Worm (Caenorhabditis elegans) whole organism, late embryonic: ENCODE measurements around the gene C50F7.3.
A peak's percentile ranks its signal among the peaks of the same experiment; 100 is the strongest.

Experiments used
- C08G9.2 ChIP-seq: sonication (generic microtip); optimal IDR thresholded peaks from 2 replicates; lab custom pipeline; 2016; ENCODE audit warnings: mild to moderate bottlenecking, missing genetic modification characterization, moderate library complexity, missing compliant biosample characterization
- F13H6.1 ChIP-seq: sonication (generic microtip); optimal IDR thresholded peaks from 2 replicates; lab custom pipeline; 2016; ENCODE audit warnings: missing genetic modification characterization, missing compliant biosample characterization
- K02D7.2 ChIP-seq: sonication (generic microtip); optimal IDR thresholded peaks from 2 replicates; lab custom pipeline; 2017; ENCODE audit warnings: mild to moderate bottlenecking, missing genetic modification characterization, missing compliant biosample characterization
- K09A11.1 ChIP-seq: sonication (generic microtip); optimal IDR thresholded peaks from 2 replicates; lab custom pipeline; 2017; ENCODE audit warnings: antibody characterized with exemption, mild to moderate bottlenecking, missing genetic modification characterization, missing compliant biosample characterization; ENCODE audit not compliant: insufficient read depth
- T23F11.4 ChIP-seq: fragments of 200-800 bp; sonication (Bioruptor generic); optimal IDR thresholded peaks from 2 replicates; lab custom pipeline; 2018; ENCODE audit warnings: mild to moderate bottlenecking, missing genetic modification characterization, missing compliant biosample characterization
- ahr-1 ChIP-seq: sonication (generic microtip); optimal IDR thresholded peaks from 2 replicates; lab custom pipeline; 2016; ENCODE audit warnings: missing genetic modification characterization, missing compliant biosample characterization
- ceh-14 ChIP-seq: sonication (generic microtip); optimal IDR thresholded peaks from 2 replicates; lab custom pipeline; 2016; ENCODE audit warnings: missing genotype, missing genetic modification characterization, missing compliant biosample characterization
- ceh-18 ChIP-seq: sonication (generic microtip); optimal IDR thresholded peaks from 2 replicates; lab custom pipeline; 2016; ENCODE audit warnings: missing genetic modification characterization, missing compliant biosample characterization
- ceh-19 ChIP-seq: fragments of 200-800 bp; sonication (Bioruptor generic); optimal IDR thresholded peaks from 2 replicates; lab custom pipeline; 2018; ENCODE audit warnings: mild to moderate bottlenecking, missing genetic modification characterization, missing compliant biosample characterization
- ceh-2 ChIP-seq: sonication (generic microtip); optimal IDR thresholded peaks from 2 replicates; lab custom pipeline; 2016; ENCODE audit warnings: missing genotype, missing genetic modification characterization, missing compliant biosample characterization
- ceh-22 ChIP-seq: sonication (generic microtip); optimal IDR thresholded peaks from 2 replicates; lab custom pipeline; 2017; ENCODE audit warnings: missing biosample characterization, missing genetic modification characterization
- ceh-31 ChIP-seq: sonication (generic microtip); optimal IDR thresholded peaks from 2 replicates; lab custom pipeline; 2016; ENCODE audit warnings: missing genetic modification characterization, missing compliant biosample characterization
- ceh-34 ChIP-seq: sonication (generic microtip); optimal IDR thresholded peaks from 2 replicates; lab custom pipeline; 2016; ENCODE audit warnings: mild to moderate bottlenecking, missing genetic modification characterization, missing compliant biosample characterization
- ceh-45 ChIP-seq: fragments of 200-800 bp; sonication (Bioruptor generic); IDR thresholded peaks from 2 replicates; pipeline ENCODE4 v1.3.6; 2022; ENCODE audit warnings: missing genetic modification reagents, missing genetic modification characterization, missing compliant biosample characterization
- ceh-9 ChIP-seq: sonication (generic microtip); optimal IDR thresholded peaks from 2 replicates; lab custom pipeline; 2016; ENCODE audit warnings: mild to moderate bottlenecking, missing genetic modification characterization, inconsistent platforms, missing compliant biosample characterization
- che-1 ChIP-seq: sonication (generic microtip); optimal IDR thresholded peaks from 2 replicates; lab custom pipeline; 2016; ENCODE audit warnings: mild to moderate bottlenecking, missing genetic modification characterization, missing compliant biosample characterization
- elt-2 ChIP-seq: sonication (generic microtip); optimal IDR thresholded peaks from 2 replicates; lab custom pipeline; 2016; ENCODE audit warnings: missing genetic modification reagents, missing genetic modification characterization, missing compliant biosample characterization
- elt-4 ChIP-seq: sonication (generic microtip); optimal IDR thresholded peaks from 2 replicates; lab custom pipeline; 2016; ENCODE audit warnings: missing genetic modification characterization, missing compliant biosample characterization
- fkh-10 ChIP-seq: fragments of 150-350 bp; optimal IDR thresholded peaks from 2 replicates; lab custom pipeline; 2014; ENCODE audit warnings: missing biosample characterization, missing genetic modification reagents, missing genetic modification characterization
- fkh-6 ChIP-seq: sonication (generic microtip); optimal IDR thresholded peaks from 2 replicates; lab custom pipeline; 2016; ENCODE audit warnings: missing genetic modification characterization, missing compliant biosample characterization
- hlh-13 ChIP-seq: fragments of 200-800 bp; sonication (Bioruptor generic); optimal IDR thresholded peaks from 2 replicates; lab custom pipeline; 2018; ENCODE audit warnings: mild to moderate bottlenecking, missing genetic modification characterization, missing compliant biosample characterization
- hlh-6 ChIP-seq: sonication (generic microtip); optimal IDR thresholded peaks from 2 replicates; lab custom pipeline; 2016; ENCODE audit warnings: missing genotype, missing genetic modification characterization, missing compliant biosample characterization
- hlh-8 ChIP-seq: sonication (generic microtip); optimal IDR thresholded peaks from 2 replicates; lab custom pipeline; 2016; ENCODE audit warnings: missing genotype, missing genetic modification characterization, missing compliant biosample characterization
- lim-6 ChIP-seq: sonication (generic microtip); optimal IDR thresholded peaks from 2 replicates; lab custom pipeline; 2016; ENCODE audit warnings: missing genetic modification characterization, missing compliant biosample characterization
- lin-11 ChIP-seq: fragments of 200-800 bp; sonication (Bioruptor generic); optimal IDR thresholded peaks from 2 replicates; lab custom pipeline; 2018; ENCODE audit warnings: mild to moderate bottlenecking, missing genetic modification characterization, missing compliant biosample characterization
- madf-2 ChIP-seq: sonication (generic microtip); optimal IDR thresholded peaks from 2 replicates; lab custom pipeline; 2017; ENCODE audit warnings: missing genetic modification characterization, missing compliant biosample characterization
- nfya-1 ChIP-seq: sonication (generic microtip); optimal IDR thresholded peaks from 2 replicates; lab custom pipeline; 2017; ENCODE audit warnings: missing genetic modification characterization, mild to moderate bottlenecking, missing compliant biosample characterization, antibody characterized with exemption, moderate library complexity
- nhr-11 ChIP-seq: fragments of 150-350 bp; optimal IDR thresholded peaks from 2 replicates; lab custom pipeline; 2014; ENCODE audit warnings: missing biosample characterization, missing genetic modification characterization
- odd-2 ChIP-seq: sonication (generic microtip); optimal IDR thresholded peaks from 2 replicates; lab custom pipeline; 2017; ENCODE audit warnings: antibody characterized with exemption, mild to moderate bottlenecking, missing genetic modification characterization, missing compliant biosample characterization
- pat-9 ChIP-seq: fragments of 200-800 bp; sonication (Bioruptor generic); optimal IDR thresholded peaks from 2 replicates; lab custom pipeline; 2018; ENCODE audit warnings: mild to moderate bottlenecking, missing genetic modification characterization, moderate library complexity, missing compliant biosample characterization
- pax-1 ChIP-seq: fragments of 150-350 bp; optimal IDR thresholded peaks from 2 replicates; lab custom pipeline; 2014; ENCODE audit warnings: missing biosample characterization, missing genetic modification characterization
- pros-1 ChIP-seq: fragments of 150-350 bp; optimal IDR thresholded peaks from 2 replicates; lab custom pipeline; 2014; ENCODE audit warnings: missing biosample characterization, missing genetic modification reagents, missing genetic modification characterization
- ref-2 ChIP-seq: sonication (generic microtip); optimal IDR thresholded peaks from 2 replicates; lab custom pipeline; 2016; ENCODE audit warnings: missing genetic modification characterization, missing compliant biosample characterization
- sdc-2 ChIP-seq: sonication (generic microtip); optimal IDR thresholded peaks from 2 replicates; lab custom pipeline; 2016; ENCODE audit warnings: missing genotype, missing genetic modification characterization, missing compliant biosample characterization
- syd-9 ChIP-seq: sonication (generic microtip); optimal IDR thresholded peaks from 2 replicates; lab custom pipeline; 2016; ENCODE audit warnings: mild to moderate bottlenecking, missing genetic modification characterization, moderate library complexity, missing compliant biosample characterization
- tbx-2 ChIP-seq: sonication (generic microtip); optimal IDR thresholded peaks from 2 replicates; lab custom pipeline; 2016; ENCODE audit warnings: missing genetic modification characterization, missing compliant biosample characterization
- tbx-7 ChIP-seq: sonication (generic microtip); optimal IDR thresholded peaks from 2 replicates; lab custom pipeline; 2016; ENCODE audit warnings: missing genotype, missing genetic modification characterization, missing compliant biosample characterization
- unc-3 ChIP-seq, 2 experiments: fragments of 200-800 bp in 1 of 2; sonication (Bioruptor generic) in 1 of 2; sonication (generic microtip) in 1 of 2; conservative IDR thresholded peaks in 1 of 2; optimal IDR thresholded peaks in 1 of 2; 2 replicates each; pipeline versions ENCODE4 v1.3.6 to Lab custom; 2016 to 2022; ENCODE audit warnings: missing compliant biosample characterization in 2 of 2, missing genetic modification characterization in 2 of 2, missing genetic modification reagents in 1 of 2
- unc-42 ChIP-seq: sonication (generic microtip); optimal IDR thresholded peaks from 2 replicates; lab custom pipeline; 2016; ENCODE audit warnings: missing genotype, missing genetic modification characterization, missing compliant biosample characterization
- zip-5 ChIP-seq: sonication (generic microtip); optimal IDR thresholded peaks from 2 replicates; lab custom pipeline; 2016; ENCODE audit warnings: missing genetic modification characterization, missing compliant biosample characterization

The C50F7.3 gene

DNA sequence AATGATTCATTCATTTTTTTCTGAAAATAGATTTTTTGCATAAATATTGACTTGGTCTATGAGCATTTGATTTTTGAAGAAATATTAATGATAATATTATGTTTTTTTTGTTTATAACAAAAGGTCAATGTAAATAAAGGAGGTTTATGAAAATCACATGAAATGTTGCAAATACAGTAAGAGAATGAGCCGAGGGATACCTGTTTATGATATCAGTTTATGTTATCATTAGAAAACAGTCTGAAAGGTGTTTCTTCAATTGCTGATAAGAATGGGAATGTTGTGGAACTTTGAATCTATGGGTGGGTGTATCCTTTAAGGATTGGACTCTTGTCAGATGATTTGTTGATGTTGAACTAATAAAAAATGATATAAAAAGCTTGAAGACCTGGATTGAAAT, 2.0 kb downstream of the C50F7.3 start:
- TF ChIP-seq ceh-14: no peak
- no peak for TF ChIP-seq ceh-45 (GFP tag; lab: Robert Waterston, UW)
- no peak for TF ChIP-seq pax-1 (tag; lab: Kevin White, UChicago)
- TF ChIP-seq ceh-9 (tag; lab: Kevin White, UChicago): no peak
- peak; percentile 36 for TF ChIP-seq elt-2

DNA sequence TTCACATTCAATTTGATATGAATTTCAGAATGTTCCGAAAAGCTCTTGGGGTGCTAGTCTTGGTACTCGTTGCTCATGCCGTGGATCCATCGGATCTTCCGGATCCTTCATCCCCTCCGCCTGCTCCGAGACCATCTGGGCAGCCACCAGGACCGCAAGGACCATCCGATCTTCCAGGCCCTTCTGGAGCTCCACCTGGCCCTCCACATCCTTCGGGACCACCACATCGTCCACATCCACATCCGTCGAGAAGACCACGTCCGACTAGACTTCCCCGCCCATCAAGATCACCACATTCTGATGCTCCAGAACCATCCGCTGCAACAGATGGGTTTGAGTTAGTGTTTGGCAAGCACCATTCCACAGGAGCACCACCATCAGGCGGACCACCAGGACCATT, 2.5 kb downstream of the C50F7.3 start, which contains the start of gene clx-1:
TSS of gene clx-1 (plus strand) at position 30 of the 400 bp plus-strand sequence.
- TF ChIP-seq che-1 (no peak), odd-2 (tag; lab: Kevin White, UChicago) (no peak), K09A11.1 (tag; lab: Kevin White, UChicago) (no peak), hlh-8 (tag; lab: Kevin White, UChicago) (no peak), zip-5 (tag; lab: Kevin White, UChicago) (no peak), lim-6 (tag; lab: Kevin White, UChicago) (no peak), F13H6.1 (tag; lab: Kevin White, UChicago) (no peak), syd-9 (tag; lab: Kevin White, UChicago) (no peak), tbx-7 (tag; lab: Kevin White, UChicago) (no peak), fkh-6 (tag; lab: Kevin White, UChicago) (no peak), pros-1 (tag; lab: Kevin White, UChicago) (no peak), elt-4 (tag; lab: Kevin White, UChicago) (no peak), ceh-31 (tag; lab: Kevin White, UChicago) (no peak), ref-2 (no peak), hlh-13 (GFP tag; lab: Kevin White, UChicago) (no peak), ceh-34 (tag; lab: Kevin White, UChicago) (no peak), K02D7.2 (tag; lab: Kevin White, UChicago) (no peak)

DNA sequence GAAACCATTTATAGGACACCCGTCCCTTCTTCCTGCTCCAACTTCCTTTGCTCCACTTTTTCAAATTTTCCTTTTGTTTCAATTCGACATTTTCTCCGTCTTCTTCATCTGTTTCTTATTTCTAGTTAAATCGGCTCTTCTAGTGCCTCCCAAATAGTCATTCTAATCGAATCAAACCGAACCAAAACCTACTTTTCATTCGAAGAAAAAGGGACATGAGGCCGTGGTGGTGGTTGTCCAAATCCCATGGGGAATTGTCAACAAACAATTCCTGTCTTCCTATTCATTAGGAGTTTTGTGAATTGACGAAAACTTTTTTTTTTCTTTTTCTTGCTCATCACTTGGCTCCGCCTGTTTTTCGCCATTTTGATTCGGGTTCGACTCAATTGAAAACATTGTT, 4.5 kb downstream of the C50F7.3 start:
- no peak for TF ChIP-seq unc-3 (GFP tag; conservative IDR thresholded peaks at IDR 0.05; lab: Robert Waterston, UW)
- TF ChIP-seq unc-3 (tag; optimal IDR thresholded peaks at IDR 0.05; lab: Kevin White, UChicago): peak; percentile 2
- no peak for TF ChIP-seq ceh-45 (GFP tag; lab: Robert Waterston, UW)

DNA sequence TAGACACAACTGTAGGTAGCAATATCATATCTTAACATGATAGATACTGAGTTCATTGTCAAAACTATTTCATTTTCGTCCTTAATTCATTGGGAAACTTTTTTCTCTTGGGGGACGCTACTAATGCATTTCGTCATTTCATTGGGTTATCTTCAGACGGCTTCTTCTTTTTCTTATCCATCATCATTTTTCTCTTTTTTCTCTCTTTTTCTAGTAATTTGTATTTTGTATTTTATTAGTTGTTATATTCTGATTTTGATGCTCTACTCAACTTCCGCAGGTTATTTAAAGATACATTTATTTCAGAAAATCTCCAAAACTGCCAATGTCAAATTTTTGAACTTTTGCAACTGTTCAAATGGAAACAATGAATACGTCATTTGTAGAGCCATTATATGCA, 11.4 kb downstream of the C50F7.3 start, which contains the start of gene npr-35:
TSS of gene npr-35 (plus strand) at position 301 of the 400 bp plus-strand sequence.
- TF ChIP-seq lim-6 (tag; lab: Kevin White, UChicago) (no peak), hlh-6 (no peak), che-1 (no peak), ceh-22 (tag; lab: Kevin White, UChicago) (no peak), C08G9.2 (tag; lab: Kevin White, UChicago) (no peak), T23F11.4 (GFP tag; lab: Kevin White, UChicago) (no peak), ceh-18 (tag; lab: Kevin White, UChicago) (no peak), ceh-2 (tag; lab: Kevin White, UChicago) (no peak), F13H6.1 (tag; lab: Kevin White, UChicago) (no peak), fkh-10 (no peak), tbx-2 (tag; lab: Kevin White, UChicago) (no peak), pax-1 (tag; lab: Kevin White, UChicago) (no peak)

ce11 chrIV:7747838-7748237, 15.7 kb downstream of the C50F7.3 start, which contains the start of gene klo-1:
Gene klo-1 (minus strand): TSS chrIV:7748225.
- TF ChIP-seq hlh-6 (no peak), unc-42 (tag; lab: Kevin White, UChicago) (no peak), lin-11 (tag; lab: Kevin White, UChicago) (no peak), pat-9 (tag; lab: Kevin White, UChicago) (no peak), madf-2 (no peak), fkh-6 (tag; lab: Kevin White, UChicago) (no peak), hlh-13 (GFP tag; lab: Kevin White, UChicago) (no peak), pax-1 (tag; lab: Kevin White, UChicago) (no peak), C08G9.2 (tag; lab: Kevin White, UChicago) (no peak), nfya-1 (tag; lab: Kevin White, UChicago) (no peak), ahr-1 (tag; lab: Kevin White, UChicago) (no peak), elt-2 (no peak), T23F11.4 (GFP tag; lab: Kevin White, UChicago) (no peak), nhr-11 (tag; lab: Kevin White, UChicago) (no peak), ceh-19 (GFP tag; lab: Kevin White, UChicago) (no peak), sdc-2 (tag; lab: Kevin White, UChicago) (no peak)
